Fruit fly (Drosophila melanogaster): ENCODE measurements around the gene Hyls1.

DNA sequence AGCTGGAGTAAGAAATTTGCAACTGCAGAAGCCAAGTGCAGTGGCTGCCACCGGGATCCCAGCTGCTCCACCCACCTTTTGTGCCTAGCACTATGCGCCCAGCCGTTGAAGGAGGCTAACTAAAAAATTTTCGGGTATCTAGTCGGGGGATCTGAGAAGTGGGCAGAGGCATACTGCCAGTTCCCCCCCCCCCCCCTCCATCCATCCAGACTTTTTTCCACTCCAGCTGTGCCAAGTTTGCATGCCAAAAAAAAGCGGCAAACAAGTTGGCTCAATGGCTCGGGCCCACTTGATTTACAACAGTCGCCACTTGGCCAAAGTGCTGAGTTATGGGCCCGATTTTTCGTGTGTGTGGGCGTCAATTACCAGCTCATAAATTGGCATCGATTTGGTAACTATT, 45.1 kb upstream of the Hyls1 start:
- no peak for TF ChIP-seq CG8478 (optimal IDR thresholded peaks at IDR 0.05)
- TF ChIP-seq Dll (optimal IDR thresholded peaks at IDR 0.05): no peak
- no peak for TF ChIP-seq pan (optimal IDR thresholded peaks at IDR 0.05)
- no peak for TF ChIP-seq usp (GFP tag; optimal IDR thresholded peaks at IDR 0.05)
- no peak for TF ChIP-seq psq (optimal IDR thresholded peaks at IDR 0.05)
- TF ChIP-seq EcR (GFP tag; optimal IDR thresholded peaks at IDR 0.05): no peak

All from whole organism.